Worm (Caenorhabditis elegans) whole organism, early embryonic: ENCODE results near the gene unc-47.

Experiments used
- B0310.2 ChIP-seq: sonication (generic microtip); optimal IDR thresholded peaks from 2 replicates; lab custom pipeline; 2016; ENCODE audit warnings: mild to moderate bottlenecking, missing genetic modification characterization, missing compliant biosample characterization
- aly-1 ChIP-seq: sonication (generic microtip); optimal IDR thresholded peaks from 2 replicates; lab custom pipeline; 2016; ENCODE audit warnings: missing genetic modification characterization, missing compliant biosample characterization
- ama-1 ChIP-seq: fragments of 150-350 bp; optimal IDR thresholded peaks from 2 replicates; lab custom pipeline; 2014
- ceh-13 ChIP-seq: fragments of 200-800 bp; sonication (Bioruptor generic); optimal IDR thresholded peaks from 2 replicates; lab custom pipeline; 2018; ENCODE audit warnings: mild to moderate bottlenecking, missing genetic modification characterization, missing compliant biosample characterization
- ceh-36 ChIP-seq: sonication (generic microtip); optimal IDR thresholded peaks from 2 replicates; lab custom pipeline; 2016; ENCODE audit warnings: missing genetic modification characterization, inconsistent platforms, missing compliant biosample characterization
- ets-7 ChIP-seq: sonication (generic microtip); optimal IDR thresholded peaks from 2 replicates; lab custom pipeline; 2016; ENCODE audit warnings: missing genotype, missing genetic modification characterization, missing compliant biosample characterization
- flt-1 ChIP-seq: fragments of 200-800 bp; sonication (Bioruptor generic); IDR thresholded peaks from 2 replicates; pipeline ENCODE4 v1.3.6; 2022; ENCODE audit warnings: missing genetic modification characterization, missing compliant biosample characterization
- hnd-1 ChIP-seq: sonication (generic microtip); optimal IDR thresholded peaks from 2 replicates; lab custom pipeline; 2016; ENCODE audit warnings: missing genetic modification characterization, missing compliant biosample characterization
- scrt-1 ChIP-seq: fragments of 200-800 bp; sonication (Bioruptor generic); IDR thresholded peaks from 2 replicates; pipeline ENCODE4 v1.3.6; 2022; ENCODE audit warnings: missing genetic modification characterization, missing compliant biosample characterization
- tbx-11 ChIP-seq: fragments of 200-800 bp; sonication (Bioruptor generic); IDR thresholded peaks from 2 replicates; pipeline ENCODE4 v1.3.6; 2022; ENCODE audit warnings: missing genetic modification characterization, missing compliant biosample characterization
- tbx-37 ChIP-seq: fragments of 200-800 bp; sonication (Bioruptor generic); conservative IDR thresholded peaks from 2 replicates; pipeline ENCODE4 v1.3.6; 2022; ENCODE audit warnings: missing genetic modification reagents, missing genetic modification characterization, missing compliant biosample characterization
- tra-4 ChIP-seq: sonication (generic microtip); optimal IDR thresholded peaks from 2 replicates; lab custom pipeline; 2017; ENCODE audit warnings: missing genetic modification characterization, missing compliant biosample characterization

ce11 chrIII:10170265-10170664, 15.8 kb downstream of the unc-47 start:
- TF ChIP-seq tbx-11 (GFP tag; lab: Robert Waterston, UW), result no peak
- no peak for TF ChIP-seq ceh-13 (GFP tag; lab: Kevin White, UChicago)
- TF ChIP-seq scrt-1 (GFP tag; lab: Robert Waterston, UW), result no peak
- no peak for TF ChIP-seq hnd-1
- no peak for TF ChIP-seq flt-1 (GFP tag; lab: Robert Waterston, UW)
- TF ChIP-seq ama-1 (lab: Kevin White, UChicago), result no peak
- no peak for TF ChIP-seq ets-7 (tag; lab: Kevin White, UChicago)
- no peak for TF ChIP-seq B0310.2
- no peak for TF ChIP-seq tra-4 (tag; lab: Kevin White, UChicago)
- TF ChIP-seq ceh-36, result no peak
- TF ChIP-seq aly-1, result no peak
- TF ChIP-seq tbx-37 (GFP tag; lab: Robert Waterston, UW), result no peak
